Worm (Caenorhabditis elegans) whole organism, late embryonic: ENCODE measurements around the gene ubc-24.

Experiments used
- ama-1 ChIP-seq: fragments of 150-350 bp; optimal IDR thresholded peaks from 2 replicates; lab custom pipeline; 2014
- ceh-6 ChIP-seq: fragments of 200-800 bp; sonication (Bioruptor generic); optimal IDR thresholded peaks from 2 replicates; lab custom pipeline; 2018; ENCODE audit warnings: mild to moderate bottlenecking, missing genetic modification characterization, missing compliant biosample characterization
- che-1 ChIP-seq: sonication (generic microtip); optimal IDR thresholded peaks from 2 replicates; lab custom pipeline; 2016; ENCODE audit warnings: mild to moderate bottlenecking, missing genetic modification characterization, missing compliant biosample characterization
- nfya-1 ChIP-seq: sonication (generic microtip); optimal IDR thresholded peaks from 2 replicates; lab custom pipeline; 2017; ENCODE audit warnings: missing genetic modification characterization, mild to moderate bottlenecking, missing compliant biosample characterization, antibody characterized with exemption, moderate library complexity
- nhr-11 ChIP-seq: fragments of 150-350 bp; optimal IDR thresholded peaks from 2 replicates; lab custom pipeline; 2014; ENCODE audit warnings: missing biosample characterization, missing genetic modification characterization
- syd-9 ChIP-seq: sonication (generic microtip); optimal IDR thresholded peaks from 2 replicates; lab custom pipeline; 2016; ENCODE audit warnings: mild to moderate bottlenecking, missing genetic modification characterization, moderate library complexity, missing compliant biosample characterization
- tbx-2 ChIP-seq: sonication (generic microtip); optimal IDR thresholded peaks from 2 replicates; lab custom pipeline; 2016; ENCODE audit warnings: missing genetic modification characterization, missing compliant biosample characterization
- unc-86 ChIP-seq: sonication (generic microtip); optimal IDR thresholded peaks from 2 replicates; lab custom pipeline; 2016; ENCODE audit warnings: missing genetic modification characterization, missing compliant biosample characterization

DNA sequence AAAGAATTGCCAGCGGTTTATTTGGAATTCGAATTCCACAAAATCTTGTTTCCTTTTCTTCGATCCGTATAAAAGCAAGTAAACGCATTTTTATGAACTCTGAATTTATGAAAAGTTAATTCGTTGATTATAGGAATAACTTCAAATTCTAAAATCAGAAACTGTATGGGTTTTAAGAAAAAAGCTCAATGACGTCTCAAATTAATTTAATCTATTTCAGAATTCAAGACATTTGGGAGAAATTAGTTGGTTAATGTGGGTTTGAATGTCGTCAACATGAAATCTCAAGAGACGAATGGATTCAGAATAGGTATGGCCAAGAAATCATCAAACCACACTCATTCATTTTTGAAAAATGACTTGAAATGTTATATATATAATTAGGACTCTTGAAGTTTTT is 9.4 kb upstream of the ubc-24 start, which contains the start of gene F49E12.7:
- TF ChIP-seq che-1 (no peak), nfya-1 (tag; lab: Kevin White, UChicago) (no peak), ceh-6 (GFP tag; lab: Kevin White, UChicago) (no peak), syd-9 (tag; lab: Kevin White, UChicago) (no peak), nhr-11 (no peak), tbx-2 (no peak), unc-86 (tag; lab: Kevin White, UChicago) (no peak), ama-1 (lab: Kevin White, UChicago) (no peak)
